Worm (Caenorhabditis elegans) whole organism, dauer: ENCODE data around the gene R01E6.5.

Experiments used
- unc-62 ChIP-seq: sonication (generic microtip); optimal IDR thresholded peaks from 2 replicates; lab custom pipeline; 2017; ENCODE audit warnings: missing biosample characterization, missing genetic modification reagents, missing genetic modification characterization

R01E6.5 gene

DNA sequence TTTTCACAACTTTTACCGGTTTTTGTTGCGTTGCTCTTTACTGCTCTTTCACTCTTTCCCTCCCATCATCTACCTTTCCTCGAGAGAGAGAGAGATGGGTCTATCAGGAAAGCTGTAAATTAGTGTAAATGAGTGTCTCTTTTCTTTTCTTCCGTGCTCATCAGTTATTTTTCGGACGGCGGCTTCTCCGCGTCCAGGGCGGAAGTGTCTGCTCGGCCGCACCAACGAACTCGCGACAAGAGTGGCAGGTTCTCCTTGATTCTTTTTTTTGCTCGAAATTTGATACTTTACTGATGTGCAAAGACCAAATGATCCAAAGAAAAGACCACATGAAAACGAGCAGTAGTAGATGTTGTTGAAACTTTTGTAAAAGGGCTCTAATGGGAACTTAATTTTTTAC, 21.8 kb downstream of the R01E6.5 start:
- no peak for TF ChIP-seq unc-62 (GFP tag; lab: Kevin White, UChicago)

- no peak for TF ChIP-seq unc-62 (GFP tag; lab: Kevin White, UChicago)
Observed at ce11 chrX:13561954-13562353, 25.1 kb downstream of the R01E6.5 start.

DNA sequence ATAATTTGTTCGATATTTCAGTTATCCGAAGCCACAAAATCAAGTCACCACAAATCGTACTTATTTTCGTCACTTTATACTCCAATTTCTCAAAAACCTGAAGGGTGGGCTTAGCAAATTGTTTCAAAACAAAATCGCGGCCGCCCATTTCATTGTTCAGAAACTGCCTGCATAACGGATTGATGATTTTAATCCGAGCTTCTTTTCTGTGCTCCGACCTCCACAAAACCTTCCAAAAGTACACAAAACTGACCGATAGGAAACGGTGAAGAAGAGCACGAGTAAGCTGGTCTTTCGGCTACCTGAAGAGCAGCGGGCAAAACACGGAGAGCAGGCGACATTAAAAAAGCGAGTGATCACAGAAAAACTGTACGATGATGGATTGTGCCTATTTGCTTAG, 29.6 kb downstream of the R01E6.5 start, which contains the start of gene R01E6.2:
R01E6.2 (minus strand) TSS at position 101 of the 400 bp plus-strand sequence.
- TF ChIP-seq unc-62 (GFP tag; lab: Kevin White, UChicago), result no peak

DNA sequence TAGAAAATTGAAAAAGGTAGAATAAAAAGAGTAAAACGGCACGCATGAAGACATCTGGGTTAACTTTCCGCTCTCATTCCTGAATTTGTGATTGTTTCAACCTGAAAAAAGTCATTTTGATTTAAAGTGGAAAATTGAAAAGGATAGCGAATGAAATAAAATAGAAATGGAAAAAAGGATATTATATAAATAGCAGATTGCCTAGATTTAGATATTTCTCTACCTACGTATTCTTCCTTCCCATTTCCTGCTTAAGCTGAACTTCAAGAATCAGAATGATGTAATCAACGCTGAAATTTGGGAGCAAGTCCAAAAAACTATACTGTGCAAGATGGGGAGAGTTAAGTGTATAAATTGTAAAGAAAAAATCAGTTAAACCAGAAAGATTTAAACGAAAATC, 33.0 kb downstream of the R01E6.5 start, which contains the start of gene R01E6.7:
R01E6.7 (minus strand) TSS at position 101 of the 400 bp plus-strand sequence.
- no peak for TF ChIP-seq unc-62 (GFP tag; lab: Kevin White, UChicago)

DNA sequence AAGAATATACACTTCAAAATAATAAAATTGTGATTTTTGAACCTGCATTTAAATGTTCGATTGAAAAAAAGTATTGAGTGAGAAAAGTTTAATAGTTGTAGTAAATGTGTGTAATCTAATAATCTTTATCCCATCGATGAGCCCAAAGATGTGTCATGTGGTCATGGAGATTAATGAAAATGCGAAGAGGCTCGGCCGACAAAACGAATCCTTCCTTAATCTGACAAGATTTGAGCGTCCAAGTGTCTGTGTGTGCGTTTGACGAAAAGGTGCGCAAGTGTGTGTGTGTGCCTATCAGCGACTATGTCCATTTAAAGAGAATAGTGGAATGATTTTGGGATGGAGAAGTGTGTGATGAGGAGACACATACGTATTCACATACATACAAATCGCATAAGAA, 37.2 kb downstream of the R01E6.5 start:
- no peak for TF ChIP-seq unc-62 (GFP tag; lab: Kevin White, UChicago)

DNA sequence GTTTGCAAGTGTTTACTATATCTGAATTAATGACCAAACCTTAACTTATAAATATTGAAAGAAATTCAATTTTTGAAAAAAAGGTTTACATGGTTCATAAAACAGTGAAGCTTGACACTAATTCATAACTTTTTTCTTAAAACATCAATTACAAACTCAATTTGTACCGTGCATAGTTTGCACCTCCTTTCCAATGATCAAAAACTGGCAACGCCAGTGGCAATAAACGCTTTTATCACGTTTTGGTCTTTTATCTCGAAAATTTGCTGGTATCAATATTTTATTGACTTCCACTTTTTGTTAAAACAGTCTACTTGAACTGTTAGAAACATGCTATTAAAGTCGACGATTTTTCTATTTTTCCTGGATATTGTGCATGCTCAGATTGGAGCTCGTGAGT, 41.6 kb downstream of the R01E6.5 start, which contains the start of gene F54B11.11:
F54B11.11 (plus strand) TSS at position 301 of the 400 bp plus-strand sequence.
- TF ChIP-seq unc-62 (GFP tag; lab: Kevin White, UChicago), result no peak

ce11 chrX:13581820-13582219, 45.0 kb downstream of the R01E6.5 start, which contains the start of gene F54B11.10:
Gene F54B11.10 (plus strand): TSS chrX:13582120.
- no peak for TF ChIP-seq unc-62 (GFP tag; lab: Kevin White, UChicago)

- TF ChIP-seq unc-62 (GFP tag; lab: Kevin White, UChicago), result no peak
Observed at ce11 chrX:13583895-13584344, 47.1 kb downstream of the R01E6.5 start.

ce11 chrX:13584725-13585371, 48.0 kb downstream of the R01E6.5 start, which contains the start of gene unc-84:
Gene unc-84 (plus strand): TSS chrX:13584775.
- TF ChIP-seq unc-62 (GFP tag; lab: Kevin White, UChicago), result no peak
